Worm (Caenorhabditis elegans): ENCODE results near the gene F40G12.7.

DNA sequence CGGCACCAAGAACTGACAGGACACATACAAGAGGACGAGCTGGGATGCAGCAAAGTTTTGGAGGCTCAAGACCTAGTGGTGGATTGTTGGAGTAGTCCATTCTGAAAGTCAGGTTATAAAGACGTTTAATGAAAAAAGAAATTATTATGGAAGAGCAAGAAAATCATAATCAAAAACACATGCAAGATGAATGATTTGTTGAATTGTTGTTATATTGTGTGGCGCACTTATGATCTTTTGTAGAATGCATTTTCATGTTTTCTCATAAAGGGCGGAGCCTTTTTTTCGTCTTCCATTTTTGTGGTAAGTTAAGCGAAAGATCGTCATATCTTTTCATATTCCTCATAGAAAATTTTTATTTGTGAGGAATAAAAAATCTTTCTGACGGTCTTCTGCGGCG lies 42.2 kb downstream of the F40G12.7 start, which contains the start of gene F47B8.2:
- TF ChIP-seq aly-2 (tag; optimal IDR thresholded peaks at IDR 0.05) (no peak), nhr-237 (tag; optimal IDR thresholded peaks at IDR 0.05) (no peak), unc-62 (GFP tag; optimal IDR thresholded peaks at IDR 0.05 in 1 of 2) (no peak), unc-62 (tag; optimal IDR thresholded peaks at IDR 0.05) (no peak)
